Fruit fly (Drosophila melanogaster) whole organism, pupa: Measurements from ENCODE around the gene fit.

Experiments used
- CG12605 ChIP-seq: fragments of 200-800 bp; sonication (Bioruptor generic); IDR thresholded peaks from 2 replicates; pipeline ENCODE4 v1.3.6; 2022; ENCODE audit warnings: missing biosample characterization, missing genetic modification characterization
- CG8159 ChIP-seq: fragments of 200-800 bp; sonication (Bioruptor generic); optimal IDR thresholded peaks from 3 replicates; lab custom pipeline; 2018; ENCODE audit warnings: missing biosample characterization, mild to moderate bottlenecking, missing genetic modification characterization, moderate library complexity
- CG8301 ChIP-seq: fragments of 200-800 bp; sonication (Bioruptor generic); optimal IDR thresholded peaks from 2 replicates; lab custom pipeline; 2018; ENCODE audit warnings: missing biosample characterization, mild to moderate bottlenecking, missing genetic modification characterization
- CG9948 ChIP-seq: fragments of 200-800 bp; sonication (Bioruptor generic); optimal IDR thresholded peaks from 2 replicates; lab custom pipeline; 2018; ENCODE audit warnings: missing biosample characterization, mild to moderate bottlenecking, missing genetic modification characterization, moderate library complexity

dm6 chr3R:21870158-21870971, 13.9 kb downstream of the fit start, which contains the start of gene CG31431:
- TF ChIP-seq CG8159 (tag; lab: Kevin White, UChicago), result peak; percentile 85
- TF ChIP-seq CG8301, result peak; percentile 91
- TF ChIP-seq CG9948 (tag; lab: Kevin White, UChicago), result peak; percentile 81
- peak; percentile 90 for TF ChIP-seq CG12605 (GFP tag; lab: Robert Waterston, UW)
